Worm (Caenorhabditis elegans) whole organism, L4/young adult: Measurements from ENCODE around the gene clc-6.

Experiments used
- W03F9.2 ChIP-seq: fragments of 150-350 bp; optimal IDR thresholded peaks from 2 replicates; lab custom pipeline; 2014; ENCODE audit warnings: missing biosample characterization, missing genetic modification characterization
- dao-5 ChIP-seq: sonication (generic microtip); optimal IDR thresholded peaks from 2 replicates; lab custom pipeline; 2016; ENCODE audit warnings: missing genotype, missing genetic modification characterization, moderate library complexity, missing compliant biosample characterization
- him-1 ChIP-seq: sonication (generic microtip); optimal IDR thresholded peaks from 2 replicates; lab custom pipeline; 2016; ENCODE audit warnings: missing genotype, missing genetic modification reagents, missing genetic modification characterization, missing compliant biosample characterization

- TF ChIP-seq him-1 (tag; lab: Kevin White, UChicago), result no peak
- TF ChIP-seq W03F9.2, result no peak
- TF ChIP-seq dao-5, result no peak
Measured at ce11 chrV:11177577-11177976, 18.4 kb downstream of the clc-6 start, which contains the start of gene gpa-1.
